Fruit fly (Drosophila melanogaster): ENCODE results near the gene CG31688.

Gene CG31688

dm6 chr2L:20428756-20429408, 2.9 kb downstream of the CG31688 start (continued):
- TF ChIP-seq Scr (GFP tag; IDR thresholded peaks at IDR 0.05; ENCODE audit: partially characterized antibody) (0 out of 2 replicates have a peak, but pooled peaks have one; percentile 9), CG10267 (tag; optimal IDR thresholded peaks at IDR 0.05) (no peak), kay (GFP tag; optimal IDR thresholded peaks at IDR 0.05) (no peak), CG7372 (GFP tag; IDR thresholded peaks at IDR 0.05) (no peak), B-H2 (GFP tag; optimal IDR thresholded peaks at IDR 0.05) (peak; percentile 6), CG8089 (GFP tag; optimal IDR thresholded peaks at IDR 0.05) (no peak), CG10543 (GFP tag; optimal IDR thresholded peaks at IDR 0.05) (peak; percentile 38), slbo (GFP tag; IDR thresholded peaks at IDR 0.05) (no peak), TFAM (GFP tag; optimal IDR thresholded peaks at IDR 0.05) (no peak), ftz-f1 (GFP tag; optimal IDR thresholded peaks at IDR 0.05) (peak; percentile 32), CG2129 (GFP tag; IDR thresholded peaks at IDR 0.05; ENCODE audit: partially characterized antibody) (no peak), Pdp1 (GFP tag; optimal IDR thresholded peaks at IDR 0.05) (peak in 1 of 2 experiments; percentile 73), CG9932 (GFP tag; IDR thresholded peaks at IDR 0.05) (no peak), CG31365 (tag; optimal IDR thresholded peaks at IDR 0.05) (peak; percentile 2), Gsc (GFP tag; IDR thresholded peaks at IDR 0.05) (no peak), CG11398 (GFP tag; optimal IDR thresholded peaks at IDR 0.05) (no peak), CG14965 (GFP tag; optimal IDR thresholded peaks at IDR 0.05; ENCODE audit: borderline replicate concordance) (no peak), CG33213 (GFP tag; optimal IDR thresholded peaks at IDR 0.05) (no peak), CG10147 (GFP tag; optimal IDR thresholded peaks at IDR 0.05) (peak; percentile 30), CG10979 (tag; optimal IDR thresholded peaks at IDR 0.05) (no peak), CG13624 (GFP tag; optimal IDR thresholded peaks at IDR 0.05) (peak; percentile 1), D19B (GFP tag; optimal IDR thresholded peaks at IDR 0.05) (no peak), org-1 (GFP tag; optimal IDR thresholded peaks at IDR 0.05) (peak; percentile 12), MTF-1 (GFP tag; optimal IDR thresholded peaks at IDR 0.05; ENCODE audit: borderline replicate concordance) (no peak), pfk (GFP tag; optimal IDR thresholded peaks at IDR 0.05) (no peak), Med (GFP tag) (peak; percentile 53), Hey (tag; optimal IDR thresholded peaks at IDR 0.05) (no peak), Dip3 (GFP tag; optimal IDR thresholded peaks at IDR 0.05) (no peak), gce (GFP tag; IDR thresholded peaks at IDR 0.05) (no peak), Deaf1 (tag; optimal IDR thresholded peaks at IDR 0.05) (peak; percentile 16), zf30C (GFP tag; optimal IDR thresholded peaks at IDR 0.05) (no peak), exex (tag; optimal IDR thresholded peaks at IDR 0.05) (peak; percentile 27), sens (GFP tag) (peak; percentile 44), CG15011 (GFP tag; optimal IDR thresholded peaks at IDR 0.05) (no peak), salm (tag; optimal IDR thresholded peaks at IDR 0.05) (peak; percentile 17), run (tag; optimal IDR thresholded peaks at IDR 0.05) (peak; percentile 25), CTCF (GFP tag; optimal IDR thresholded peaks at IDR 0.05) (peak; percentile 24), CG8765 (GFP tag; IDR thresholded peaks at IDR 0.05) (no peak), danr (GFP tag; IDR thresholded peaks at IDR 0.05) (no peak), Atf6 (GFP tag; IDR thresholded peaks at IDR 0.05) (0 out of 2 replicates have a peak, but pooled peaks have one; percentile 7), CG5180 (GFP tag; optimal IDR thresholded peaks at IDR 0.05) (peak; percentile 100), CG9727 (GFP tag; optimal IDR thresholded peaks at IDR 0.05) (no peak), Sin3A (optimal IDR thresholded peaks at IDR 0.05) (no peak), Doc2 (GFP tag; IDR thresholded peaks at IDR 0.05) (no peak), CG9876 (GFP tag; optimal IDR thresholded peaks at IDR 0.05) (no peak), Fer1 (GFP tag; optimal IDR thresholded peaks at IDR 0.05) (peak; percentile 5), Xrp1 (GFP tag; IDR thresholded peaks at IDR 0.05) (0 out of 2 replicates have a peak, but pooled peaks have one; percentile 12), gsb-n (tag; optimal IDR thresholded peaks at IDR 0.05) (no peak), CG10321 (GFP tag; IDR thresholded peaks at IDR 0.05) (peak; percentile 97), Oli (tag; optimal IDR thresholded peaks at IDR 0.05) (no peak), tll (GFP tag; optimal IDR thresholded peaks at IDR 0.05) (no peak)
